Worm (Caenorhabditis elegans) whole organism, late embryonic: ENCODE results near the gene zmp-5.

Experiments
- C38D4.7 ChIP-seq: fragments of 200-800 bp; sonication (Bioruptor generic); optimal IDR thresholded peaks from 2 replicates; lab custom pipeline; 2018; ENCODE audit warnings: mild to moderate bottlenecking, missing genetic modification characterization, moderate library complexity, missing compliant biosample characterization
- F13H6.1 ChIP-seq: sonication (generic microtip); optimal IDR thresholded peaks from 2 replicates; lab custom pipeline; 2016; ENCODE audit warnings: missing genetic modification characterization, missing compliant biosample characterization
- K02D7.2 ChIP-seq: sonication (generic microtip); optimal IDR thresholded peaks from 2 replicates; lab custom pipeline; 2017; ENCODE audit warnings: mild to moderate bottlenecking, missing genetic modification characterization, missing compliant biosample characterization
- ceh-18 ChIP-seq: sonication (generic microtip); optimal IDR thresholded peaks from 2 replicates; lab custom pipeline; 2016; ENCODE audit warnings: missing genetic modification characterization, missing compliant biosample characterization
- ceh-19 ChIP-seq: fragments of 200-800 bp; sonication (Bioruptor generic); optimal IDR thresholded peaks from 2 replicates; lab custom pipeline; 2018; ENCODE audit warnings: mild to moderate bottlenecking, missing genetic modification characterization, missing compliant biosample characterization
- ceh-22 ChIP-seq: sonication (generic microtip); optimal IDR thresholded peaks from 2 replicates; lab custom pipeline; 2017; ENCODE audit warnings: missing biosample characterization, missing genetic modification characterization
- ceh-31 ChIP-seq: sonication (generic microtip); optimal IDR thresholded peaks from 2 replicates; lab custom pipeline; 2016; ENCODE audit warnings: missing genetic modification characterization, missing compliant biosample characterization
- ceh-34 ChIP-seq: sonication (generic microtip); optimal IDR thresholded peaks from 2 replicates; lab custom pipeline; 2016; ENCODE audit warnings: mild to moderate bottlenecking, missing genetic modification characterization, missing compliant biosample characterization
- ceh-48 ChIP-seq: sonication (generic microtip); optimal IDR thresholded peaks from 2 replicates; lab custom pipeline; 2016; ENCODE audit warnings: missing genetic modification characterization, inconsistent platforms, missing compliant biosample characterization
- che-1 ChIP-seq: sonication (generic microtip); optimal IDR thresholded peaks from 2 replicates; lab custom pipeline; 2016; ENCODE audit warnings: mild to moderate bottlenecking, missing genetic modification characterization, missing compliant biosample characterization
- dve-1 ChIP-seq: sonication (generic microtip); optimal IDR thresholded peaks from 2 replicates; lab custom pipeline; 2017; ENCODE audit warnings: antibody characterized with exemption, mild to moderate bottlenecking, missing genetic modification characterization, missing compliant biosample characterization
- elt-4 ChIP-seq: sonication (generic microtip); optimal IDR thresholded peaks from 2 replicates; lab custom pipeline; 2016; ENCODE audit warnings: missing genetic modification characterization, missing compliant biosample characterization
- ets-4 ChIP-seq: sonication (generic microtip); optimal IDR thresholded peaks from 2 replicates; lab custom pipeline; 2016; ENCODE audit warnings: missing genetic modification characterization, missing compliant biosample characterization
- fax-1 ChIP-seq: sonication (generic microtip); optimal IDR thresholded peaks from 2 replicates; lab custom pipeline; 2016; ENCODE audit warnings: missing genotype, missing genetic modification characterization, missing compliant biosample characterization
- hlh-13 ChIP-seq: fragments of 200-800 bp; sonication (Bioruptor generic); optimal IDR thresholded peaks from 2 replicates; lab custom pipeline; 2018; ENCODE audit warnings: mild to moderate bottlenecking, missing genetic modification characterization, missing compliant biosample characterization
- hlh-15 ChIP-seq: sonication (generic microtip); optimal IDR thresholded peaks from 2 replicates; lab custom pipeline; 2016; ENCODE audit warnings: missing genetic modification characterization, missing compliant biosample characterization
- hlh-30 ChIP-seq: sonication (generic microtip); optimal IDR thresholded peaks from 2 replicates; lab custom pipeline; 2017; ENCODE audit warnings: antibody characterized with exemption, missing genetic modification characterization, missing compliant biosample characterization; ENCODE audit not compliant: insufficient read depth
- hlh-8 ChIP-seq: sonication (generic microtip); optimal IDR thresholded peaks from 2 replicates; lab custom pipeline; 2016; ENCODE audit warnings: missing genotype, missing genetic modification characterization, missing compliant biosample characterization
- lin-11 ChIP-seq: fragments of 200-800 bp; sonication (Bioruptor generic); optimal IDR thresholded peaks from 2 replicates; lab custom pipeline; 2018; ENCODE audit warnings: mild to moderate bottlenecking, missing genetic modification characterization, missing compliant biosample characterization
- madf-2 ChIP-seq: sonication (generic microtip); optimal IDR thresholded peaks from 2 replicates; lab custom pipeline; 2017; ENCODE audit warnings: missing genetic modification characterization, missing compliant biosample characterization
- mec-3 ChIP-seq: sonication (generic microtip); optimal IDR thresholded peaks from 2 replicates; lab custom pipeline; 2016; ENCODE audit warnings: borderline replicate concordance, missing genetic modification characterization, missing compliant biosample characterization
- nfya-1 ChIP-seq: sonication (generic microtip); optimal IDR thresholded peaks from 2 replicates; lab custom pipeline; 2017; ENCODE audit warnings: missing genetic modification characterization, mild to moderate bottlenecking, missing compliant biosample characterization, antibody characterized with exemption, moderate library complexity
- npax-4 ChIP-seq: sonication (generic microtip); optimal IDR thresholded peaks from 2 replicates; lab custom pipeline; 2016; ENCODE audit warnings: missing genetic modification characterization, missing compliant biosample characterization
- pax-1 ChIP-seq: fragments of 150-350 bp; optimal IDR thresholded peaks from 2 replicates; lab custom pipeline; 2014; ENCODE audit warnings: missing biosample characterization, missing genetic modification characterization
- pqm-1 ChIP-seq: sonication (generic microtip); optimal IDR thresholded peaks from 2 replicates; lab custom pipeline; 2016; ENCODE audit warnings: missing genetic modification characterization, missing compliant biosample characterization
- ref-2 ChIP-seq: sonication (generic microtip); optimal IDR thresholded peaks from 2 replicates; lab custom pipeline; 2016; ENCODE audit warnings: missing genetic modification characterization, missing compliant biosample characterization
- rnt-1 ChIP-seq: sonication (generic microtip); optimal IDR thresholded peaks from 2 replicates; lab custom pipeline; 2016; ENCODE audit warnings: missing genetic modification characterization, missing compliant biosample characterization
- sdc-2 ChIP-seq: sonication (generic microtip); optimal IDR thresholded peaks from 2 replicates; lab custom pipeline; 2016; ENCODE audit warnings: missing genotype, missing genetic modification characterization, missing compliant biosample characterization
- sox-2 ChIP-seq: fragments of 200-800 bp; sonication (Bioruptor generic); IDR thresholded peaks from 2 replicates; pipeline ENCODE4 v1.3.6; 2022; ENCODE audit warnings: missing genetic modification reagents, missing genetic modification characterization, missing compliant biosample characterization
- sox-4 ChIP-seq: sonication (generic microtip); optimal IDR thresholded peaks from 2 replicates; lab custom pipeline; 2017; ENCODE audit warnings: mild to moderate bottlenecking, missing genetic modification characterization, inconsistent platforms, missing compliant biosample characterization
- syd-9 ChIP-seq: sonication (generic microtip); optimal IDR thresholded peaks from 2 replicates; lab custom pipeline; 2016; ENCODE audit warnings: mild to moderate bottlenecking, missing genetic modification characterization, moderate library complexity, missing compliant biosample characterization
- tbx-2 ChIP-seq: sonication (generic microtip); optimal IDR thresholded peaks from 2 replicates; lab custom pipeline; 2016; ENCODE audit warnings: missing genetic modification characterization, missing compliant biosample characterization
- ttx-3 ChIP-seq: sonication (generic microtip); optimal IDR thresholded peaks from 2 replicates; lab custom pipeline; 2016; ENCODE audit warnings: missing genetic modification reagents, missing genetic modification characterization, missing compliant biosample characterization
- unc-42 ChIP-seq: sonication (generic microtip); optimal IDR thresholded peaks from 2 replicates; lab custom pipeline; 2016; ENCODE audit warnings: missing genotype, missing genetic modification characterization, missing compliant biosample characterization
- unc-55 ChIP-seq: sonication (generic microtip); optimal IDR thresholded peaks from 2 replicates; lab custom pipeline; 2017; ENCODE audit warnings: missing biosample characterization, missing genetic modification reagents, missing genetic modification characterization
- zip-5 ChIP-seq: sonication (generic microtip); optimal IDR thresholded peaks from 2 replicates; lab custom pipeline; 2016; ENCODE audit warnings: missing genetic modification characterization, missing compliant biosample characterization

Gene zmp-5

DNA sequence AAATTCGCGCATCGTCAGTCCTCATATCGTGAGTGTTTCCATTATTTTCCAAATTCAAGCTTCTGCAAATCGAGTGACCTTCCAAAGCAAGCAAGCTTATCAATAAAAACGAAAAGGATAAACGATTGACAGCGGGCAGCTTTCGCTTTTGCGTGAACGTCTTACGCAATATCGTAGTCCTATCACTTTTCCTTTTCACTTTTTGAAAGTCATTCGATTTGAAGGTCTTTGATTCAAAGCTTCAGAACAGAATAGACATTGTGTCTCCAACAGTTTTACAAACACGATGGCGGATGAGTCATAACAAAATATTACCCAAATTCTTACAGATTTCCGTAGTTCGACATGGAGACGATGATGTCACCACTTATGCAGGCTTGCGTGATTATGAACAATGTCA is 32.7 kb downstream of the zmp-5 start:
- no peak for TF ChIP-seq madf-2 (tag; lab: Kevin White, UChicago)
- no peak for TF ChIP-seq K02D7.2 (tag; lab: Kevin White, UChicago)
- TF ChIP-seq pqm-1 (tag; lab: Kevin White, UChicago) = no peak
- no peak for TF ChIP-seq ets-4 (tag; lab: Kevin White, UChicago)
- no peak for TF ChIP-seq che-1 (tag; lab: Kevin White, UChicago)
- TF ChIP-seq hlh-8 (tag; lab: Kevin White, UChicago) = no peak
- no peak for TF ChIP-seq hlh-15 (tag; lab: Kevin White, UChicago)
- no peak for TF ChIP-seq mec-3 (tag; lab: Kevin White, UChicago)
- TF ChIP-seq dve-1 (tag; lab: Kevin White, UChicago) = no peak
- no peak for TF ChIP-seq sdc-2 (tag; lab: Kevin White, UChicago)
- no peak for TF ChIP-seq hlh-13 (GFP tag; lab: Kevin White, UChicago)
- TF ChIP-seq, all 69 proteins: peak for 0

DNA sequence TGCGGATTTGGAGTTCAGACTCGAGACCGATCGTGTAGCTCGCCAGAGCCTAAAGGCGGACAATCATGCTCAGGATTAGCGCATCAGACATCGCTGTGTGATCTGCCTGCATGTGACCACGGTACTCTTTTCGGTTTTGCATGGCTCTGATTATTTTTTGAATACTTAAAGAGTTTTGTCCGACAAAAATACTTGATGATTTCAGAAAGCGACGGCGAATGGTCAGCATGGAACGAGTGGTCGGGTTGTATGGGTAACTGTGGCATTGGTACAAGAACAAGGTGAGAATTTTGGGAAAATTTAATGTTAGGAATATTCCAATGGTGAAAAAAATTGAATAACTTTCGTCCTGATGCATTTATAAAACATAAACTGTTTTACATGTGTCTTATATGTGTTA is 40.6 kb downstream of the zmp-5 start:
- no peak for TF ChIP-seq hlh-8 (tag; lab: Kevin White, UChicago)
- TF ChIP-seq F13H6.1 (tag; lab: Kevin White, UChicago) = no peak
- no peak for TF ChIP-seq hlh-30 (tag; lab: Kevin White, UChicago)
- TF ChIP-seq fax-1 = no peak
- no peak for TF ChIP-seq dve-1 (tag; lab: Kevin White, UChicago)
- TF ChIP-seq ceh-22 (tag; lab: Kevin White, UChicago) = no peak
- no peak for TF ChIP-seq rnt-1 (tag; lab: Kevin White, UChicago)
- no peak for TF ChIP-seq sox-4 (tag; lab: Kevin White, UChicago)

DNA sequence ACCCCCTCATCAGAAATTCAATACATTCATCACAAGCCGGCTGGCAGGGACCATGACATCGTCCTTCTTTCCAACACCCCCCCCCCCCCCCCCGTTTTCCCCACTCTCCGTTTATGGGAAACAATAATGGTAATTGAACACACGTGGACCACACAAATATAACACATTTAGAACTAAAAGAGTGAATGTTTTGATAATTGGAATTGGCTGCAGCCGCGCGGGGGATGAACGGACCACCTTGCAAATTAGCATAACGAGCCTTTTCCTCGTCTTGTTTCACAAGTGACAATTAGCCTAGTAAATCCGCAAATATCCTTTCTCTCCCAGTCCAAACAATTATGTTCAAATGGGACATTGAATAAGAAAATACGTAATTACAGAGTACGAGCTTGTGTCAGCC is 41.7 kb downstream of the zmp-5 start:
- TF ChIP-seq elt-4 (tag; lab: Kevin White, UChicago) = no peak
- TF ChIP-seq unc-42 = peak; percentile 72
- peak; percentile 57 for TF ChIP-seq sox-2
- TF ChIP-seq hlh-8 (tag; lab: Kevin White, UChicago) = no peak
- TF ChIP-seq zip-5 (tag; lab: Kevin White, UChicago) = no peak
- no peak for TF ChIP-seq npax-4 (tag; lab: Kevin White, UChicago)
- peak; percentile 46 for TF ChIP-seq ceh-19 (GFP tag; lab: Kevin White, UChicago)
- peak; percentile 23 for TF ChIP-seq ceh-48
- peak; percentile 36 for TF ChIP-seq nfya-1 (tag; lab: Kevin White, UChicago)
- peak; percentile 50 for TF ChIP-seq ceh-31 (tag; lab: Kevin White, UChicago)
- TF ChIP-seq ttx-3 = peak; percentile 37
- no peak for TF ChIP-seq syd-9 (tag; lab: Kevin White, UChicago)
- no peak for TF ChIP-seq ref-2 (tag; lab: Kevin White, UChicago)

DNA sequence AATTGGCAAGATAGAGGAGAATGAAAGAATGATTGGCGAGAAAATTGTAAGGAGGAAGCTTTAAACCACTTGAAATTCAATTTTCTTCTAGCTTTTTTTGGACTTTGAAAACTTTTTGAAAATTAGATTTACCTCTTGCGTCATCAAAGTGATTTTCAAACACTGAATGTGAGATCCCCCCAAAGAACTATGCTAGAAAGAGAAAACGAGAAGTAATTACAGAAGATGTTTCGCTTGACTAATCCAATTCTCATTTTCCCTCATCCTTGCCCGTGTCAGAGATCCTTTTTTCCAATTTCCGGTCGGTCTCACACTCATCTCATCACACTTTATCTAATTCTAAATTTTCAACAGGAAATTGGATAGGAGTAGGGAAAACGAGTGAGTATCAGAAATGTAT is 43.0 kb downstream of the zmp-5 start:
- TF ChIP-seq unc-42 = peak; percentile 95
- TF ChIP-seq ceh-31 (tag; lab: Kevin White, UChicago) = peak; percentile 36
- TF ChIP-seq unc-55 = no peak

ce11 chrX:12690346-12690745 is 43.4 kb downstream of the zmp-5 start:
- TF ChIP-seq syd-9 (tag; lab: Kevin White, UChicago) (no peak), hlh-30 (tag; lab: Kevin White, UChicago) (peak; percentile 59), C38D4.7 (no peak), unc-55 (peak; percentile 93), ceh-18 (no peak), ceh-34 (tag; lab: Kevin White, UChicago) (peak; percentile 54), lin-11 (tag; lab: Kevin White, UChicago) (no peak), pax-1 (tag; lab: Kevin White, UChicago) (no peak), tbx-2 (tag; lab: Kevin White, UChicago) (no peak), zip-5 (tag; lab: Kevin White, UChicago) (no peak)
